Worm (Caenorhabditis elegans) whole organism, L2 larva: ENCODE measurements around the gene npax-2.

Experiments used
- R02D3.7 ChIP-seq: fragments of 150-350 bp; optimal IDR thresholded peaks from 2 replicates; lab custom pipeline; 2014; ENCODE audit warnings: missing biosample characterization, missing genetic modification characterization
- aly-2 ChIP-seq: fragments of 150-350 bp; optimal IDR thresholded peaks from 2 replicates; lab custom pipeline; 2014; ENCODE audit warnings: missing biosample characterization, missing genetic modification characterization
- ama-1 ChIP-seq: fragments of 150-350 bp; optimal IDR thresholded peaks from 2 replicates; lab custom pipeline; 2018; ENCODE audit warnings: inconsistent platforms
- lin-11 ChIP-seq: fragments of 150-350 bp; sonication (generic microtip); optimal IDR thresholded peaks from 2 replicates; lab custom pipeline; 2014; ENCODE audit warnings: missing biosample characterization, missing genetic modification characterization, inconsistent platforms, mixed read lengths
- lsy-2 ChIP-seq, 2 experiments: fragments of 150-350 bp in 1 of 2; sonication (generic microtip) in 1 of 2; optimal IDR thresholded peaks; 2 replicates each; lab custom pipeline; 2014 to 2017; ENCODE audit warnings: missing biosample characterization in 2 of 2, missing genetic modification characterization in 2 of 2
- mbf-1 ChIP-seq: sonication (generic microtip); optimal IDR thresholded peaks from 2 replicates; lab custom pipeline; 2017; ENCODE audit warnings: missing biosample characterization, missing genetic modification characterization
- nhr-11 ChIP-seq: fragments of 150-350 bp; optimal IDR thresholded peaks from 2 replicates; lab custom pipeline; 2014; ENCODE audit warnings: missing biosample characterization, missing genetic modification characterization
- unc-62 ChIP-seq: fragments of 150-350 bp; optimal IDR thresholded peaks from 2 replicates; lab custom pipeline; 2014; ENCODE audit warnings: missing biosample characterization, missing genetic modification reagents, missing genetic modification characterization
- ztf-4 ChIP-seq: fragments of 150-350 bp; optimal IDR thresholded peaks from 2 replicates; lab custom pipeline; 2014; ENCODE audit warnings: missing biosample characterization, missing genetic modification characterization

DNA sequence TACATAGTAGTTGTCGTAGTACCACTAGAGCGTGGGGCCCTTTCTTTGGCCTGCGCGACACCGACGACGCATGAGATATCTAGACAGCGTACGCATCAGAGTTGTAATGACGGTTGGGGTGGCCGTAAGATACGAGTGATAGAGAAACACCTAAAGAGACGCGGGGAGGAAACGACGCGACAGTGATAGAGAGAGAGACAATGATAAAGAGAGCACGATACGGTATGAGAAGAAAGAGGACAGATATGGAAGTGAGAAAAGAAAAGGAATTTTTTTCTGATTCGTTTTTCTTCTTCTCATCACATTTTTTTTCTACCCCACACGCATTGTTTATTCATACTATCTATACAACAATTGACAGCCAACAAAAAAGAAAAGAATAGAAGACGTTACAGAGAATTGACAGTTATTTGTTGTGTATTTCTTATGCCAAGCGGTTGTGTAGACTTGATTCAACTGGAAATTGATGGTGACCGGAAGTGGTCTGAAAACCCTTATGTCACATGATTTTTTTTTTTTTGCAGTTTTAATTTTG, 28.6 kb upstream of the npax-2 start:
- TF ChIP-seq ama-1 (lab: Kevin White, UChicago) (no peak), unc-62 (no peak), aly-2 (tag; lab: Kevin White, UChicago) (no peak), lin-11 (tag; lab: Kevin White, UChicago) (no peak), mbf-1 (tag; lab: Kevin White, UChicago) (no peak), lsy-2 (tag; optimal IDR thresholded peaks at IDR 0.05; lab: Kevin White, UChicago) (no peak), ztf-4 (tag; lab: Kevin White, UChicago) (no peak), nhr-11 (tag; lab: Kevin White, UChicago) (no peak), R02D3.7 (no peak)
